Worm (Caenorhabditis elegans) whole organism, L4 larva: ENCODE results near the gene Y49F6B.2.
A peak's percentile ranks its signal among the peaks of the same experiment; 100 is the strongest.

Experiments used
- D1046.2 ChIP-seq: fragments of 200-800 bp; sonication (Bioruptor generic); IDR thresholded peaks from 2 replicates; pipeline ENCODE4 v1.3.6; 2022; ENCODE audit warnings: missing genetic modification characterization, missing compliant biosample characterization
- F10B5.3 ChIP-seq: sonication (generic microtip); optimal IDR thresholded peaks from 2 replicates; lab custom pipeline; 2016; ENCODE audit warnings: mild to moderate bottlenecking, missing genetic modification characterization, missing compliant biosample characterization
- T26A8.4 ChIP-seq: fragments of 200-800 bp; sonication (Bioruptor generic); IDR thresholded peaks from 2 replicates; pipeline ENCODE4 v1.3.6; 2022; ENCODE audit warnings: missing genetic modification characterization, missing compliant biosample characterization
- Y5F2A.4 ChIP-seq: fragments of 200-800 bp; sonication (Bioruptor generic); optimal IDR thresholded peaks from 2 replicates; lab custom pipeline; 2018; ENCODE audit warnings: mild to moderate bottlenecking, missing genetic modification characterization, missing compliant biosample characterization
- ZK337.2 ChIP-seq: fragments of 200-800 bp; sonication (Bioruptor generic); IDR thresholded peaks from 2 replicates; pipeline ENCODE4 v1.3.6; 2022; ENCODE audit warnings: missing genetic modification reagents, missing genetic modification characterization, missing compliant biosample characterization
- aha-1 ChIP-seq: fragments of 150-350 bp; peaks from one replicate; lab custom pipeline; 2014; ENCODE audit warnings: missing biosample characterization, missing genetic modification characterization
- ama-1 ChIP-seq: fragments of 150-350 bp; optimal IDR thresholded peaks from 2 replicates; lab custom pipeline; 2014; ENCODE audit warnings: inconsistent platforms, mixed read lengths
- ceh-82 ChIP-seq: sonication (generic microtip); optimal IDR thresholded peaks from 2 replicates; lab custom pipeline; 2017; ENCODE audit warnings: missing biosample characterization, missing genetic modification characterization
- ces-1 ChIP-seq: fragments of 150-350 bp; sonication (generic microtip); optimal IDR thresholded peaks from 4 replicates; lab custom pipeline; 2014; ENCODE audit warnings: missing biosample characterization, missing genetic modification reagents, missing genetic modification characterization
- cey-2 ChIP-seq: sonication (generic microtip); optimal IDR thresholded peaks from 3 replicates; lab custom pipeline; 2017; ENCODE audit warnings: missing genetic modification characterization, mild to moderate bottlenecking, missing compliant biosample characterization, antibody characterized with exemption, borderline replicate concordance; ENCODE audit not compliant: insufficient read depth
- ctbp-1 ChIP-seq: fragments of 200-800 bp; sonication (Bioruptor generic); IDR thresholded peaks from 2 replicates; pipeline ENCODE4 v1.3.6; 2022; ENCODE audit warnings: missing genetic modification reagents, missing genetic modification characterization, missing compliant biosample characterization
- daf-12 ChIP-seq: fragments of 150-350 bp; optimal IDR thresholded peaks from 2 replicates; lab custom pipeline; 2014; ENCODE audit warnings: missing biosample characterization, missing genetic modification reagents, missing genetic modification characterization
- dmd-9 ChIP-seq: fragments of 200-800 bp; sonication (Bioruptor generic); IDR thresholded peaks from 2 replicates; pipeline ENCODE4 v1.3.6; 2022; ENCODE audit warnings: missing genetic modification reagents, missing genetic modification characterization, missing compliant biosample characterization
- duxl-1 ChIP-seq: sonication (generic microtip); optimal IDR thresholded peaks from 2 replicates; lab custom pipeline; 2016; ENCODE audit warnings: mild to moderate bottlenecking, missing genetic modification characterization, moderate library complexity, missing compliant biosample characterization; ENCODE audit not compliant: poor library complexity
- dve-1 ChIP-seq: sonication (generic microtip); optimal IDR thresholded peaks from 2 replicates; lab custom pipeline; 2017; ENCODE audit warnings: antibody characterized with exemption, mild to moderate bottlenecking, missing genetic modification characterization, missing compliant biosample characterization; ENCODE audit not compliant: insufficient read depth
- fos-1 ChIP-seq: fragments of 150-350 bp; optimal IDR thresholded peaks from 2 replicates; lab custom pipeline; 2014; ENCODE audit warnings: missing biosample characterization, missing genetic modification characterization
- hif-1 ChIP-seq, 2 experiments: sonication (generic microtip); optimal IDR thresholded peaks; 2 replicates each; lab custom pipeline; 2016 to 2017; ENCODE audit warnings: missing compliant biosample characterization in 2 of 2, missing genetic modification characterization in 2 of 2, missing genetic modification reagents in 2 of 2, missing genotype in 2 of 2, mild to moderate bottlenecking in 1 of 2
- hlh-11 ChIP-seq: fragments of 200-800 bp; sonication (Bioruptor generic); optimal IDR thresholded peaks from 2 replicates; lab custom pipeline; 2018; ENCODE audit warnings: mild to moderate bottlenecking, missing genetic modification characterization, missing compliant biosample characterization
- hlh-30 ChIP-seq: sonication (generic microtip); optimal IDR thresholded peaks from 2 replicates; lab custom pipeline; 2017; ENCODE audit warnings: antibody characterized with exemption, mild to moderate bottlenecking, missing genetic modification characterization, missing compliant biosample characterization; ENCODE audit not compliant: insufficient read depth
- hmg-1.1 ChIP-seq: fragments of 200-800 bp; sonication (Bioruptor generic); IDR thresholded peaks from 2 replicates; pipeline ENCODE4 v1.3.6; 2022; ENCODE audit warnings: missing genetic modification reagents, missing genetic modification characterization, missing compliant biosample characterization
- lsy-2 ChIP-seq, 2 experiments: fragments of 150-350 bp in 1 of 2; sonication (generic microtip) in 1 of 2; optimal IDR thresholded peaks; 2 replicates each; lab custom pipeline; 2014 to 2017; ENCODE audit warnings: missing biosample characterization in 2 of 2, missing genetic modification characterization in 2 of 2
- madf-5 ChIP-seq, 2 experiments: fragments of 200-800 bp; sonication (Bioruptor generic); IDR thresholded peaks; 2 replicates each; pipeline ENCODE4 v1.3.6; 2022; ENCODE audit warnings: missing compliant biosample characterization in 2 of 2, missing genetic modification characterization in 2 of 2
- mdl-1 ChIP-seq, 2 experiments: fragments of 150-350 bp in 1 of 2; sonication (generic microtip) in 1 of 2; optimal IDR thresholded peaks; 2 replicates each; lab custom pipeline; 2014 to 2017; ENCODE audit warnings: missing biosample characterization in 2 of 2, missing genetic modification characterization in 2 of 2
- mep-1 ChIP-seq: fragments of 150-350 bp; sonication (generic microtip); optimal IDR thresholded peaks from 3 replicates; lab custom pipeline; 2014; ENCODE audit warnings: missing biosample characterization, missing genetic modification characterization
- nhr-11 ChIP-seq: fragments of 150-350 bp; optimal IDR thresholded peaks from 2 replicates; lab custom pipeline; 2014; ENCODE audit warnings: missing biosample characterization, missing genetic modification characterization
- nhr-41 ChIP-seq: fragments of 200-800 bp; sonication (Bioruptor generic); IDR thresholded peaks from 2 replicates; pipeline ENCODE4 v1.3.6; 2022; ENCODE audit warnings: missing genetic modification reagents, missing genetic modification characterization, missing compliant biosample characterization
- nhr-76 ChIP-seq: fragments of 150-350 bp; optimal IDR thresholded peaks from 2 replicates; lab custom pipeline; 2014; ENCODE audit warnings: missing biosample characterization, missing genetic modification characterization
- rbr-2 ChIP-seq: sonication (generic microtip); optimal IDR thresholded peaks from 2 replicates; lab custom pipeline; 2016; ENCODE audit warnings: missing genotype, missing genetic modification characterization, missing compliant biosample characterization
- saeg-2 ChIP-seq: fragments of 200-800 bp; sonication (Bioruptor generic); IDR thresholded peaks from 2 replicates; pipeline ENCODE4 v1.3.6; 2022; ENCODE audit warnings: missing genetic modification reagents, missing genetic modification characterization, missing compliant biosample characterization
- set-16 ChIP-seq: fragments of 200-800 bp; sonication (Bioruptor generic); IDR thresholded peaks from 2 replicates; pipeline ENCODE4 v1.3.6; 2022; ENCODE audit warnings: missing genetic modification reagents, missing genetic modification characterization, missing compliant biosample characterization
- snpc-1.2 ChIP-seq: fragments of 200-800 bp; sonication (Bioruptor generic); IDR thresholded peaks from 2 replicates; pipeline ENCODE4 v1.3.6; 2022; ENCODE audit warnings: missing genetic modification reagents, missing genetic modification characterization, missing compliant biosample characterization
- tra-1 ChIP-seq: fragments of 200-800 bp; sonication (Bioruptor generic); IDR thresholded peaks from 2 replicates; pipeline ENCODE4 v1.3.6; 2022; ENCODE audit warnings: missing genetic modification reagents, missing genetic modification characterization, missing compliant biosample characterization
- unc-62 ChIP-seq, 3 experiments: fragments of 150-350 bp in 1 of 3; sonication (generic microtip); optimal IDR thresholded peaks in 2 of 3; peaks in 1 of 3; 1 replicate in 1 of 3; 2 replicates in 2 of 3; lab custom pipeline; 2014 to 2017; ENCODE audit warnings: missing biosample characterization in 3 of 3, missing genetic modification characterization in 3 of 3, missing genetic modification reagents in 3 of 3, missing genotype in 1 of 3
- vab-7 ChIP-seq: fragments of 200-800 bp; sonication (Bioruptor generic); IDR thresholded peaks from 2 replicates; pipeline ENCODE4 v1.3.6; 2022; ENCODE audit warnings: missing genetic modification reagents, missing genetic modification characterization, missing compliant biosample characterization
- zfp-2 ChIP-seq: sonication (generic microtip); optimal IDR thresholded peaks from 2 replicates; lab custom pipeline; 2016; ENCODE audit warnings: mild to moderate bottlenecking, missing genetic modification characterization, missing compliant biosample characterization
- zip-11 ChIP-seq: fragments of 200-800 bp; sonication (Bioruptor generic); IDR thresholded peaks from 2 replicates; pipeline ENCODE4 v1.3.6; 2022; ENCODE audit warnings: missing genetic modification characterization, missing compliant biosample characterization
- ztf-11 ChIP-seq: fragments of 150-350 bp; optimal IDR thresholded peaks from 2 replicates; lab custom pipeline; 2014; ENCODE audit warnings: missing biosample characterization, missing genetic modification characterization
- ztf-7 ChIP-seq: fragments of 150-350 bp; optimal IDR thresholded peaks from 2 replicates; lab custom pipeline; 2014; ENCODE audit warnings: missing biosample characterization, missing genetic modification characterization

The Y49F6B.2 gene

DNA sequence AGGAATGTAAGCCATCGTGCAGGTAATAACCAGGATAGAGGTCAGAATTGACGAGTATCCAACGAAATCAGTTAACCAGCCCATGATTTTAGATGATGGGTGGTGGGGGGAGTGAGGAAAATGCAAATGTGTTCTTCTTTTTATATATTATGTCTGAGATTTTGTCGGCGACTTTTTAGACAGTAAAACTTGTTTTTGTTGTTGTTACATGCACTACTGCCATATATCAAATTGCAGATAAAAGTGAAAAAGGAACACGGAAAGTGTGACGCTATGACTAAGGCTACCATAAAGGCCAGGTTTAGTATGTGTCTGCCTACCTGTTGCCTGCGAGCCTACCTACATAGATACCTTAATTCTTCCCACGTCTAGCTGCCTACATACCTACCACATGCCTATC, 21.3 kb downstream of the Y49F6B.2 start, which contains the start of gene col-72:
Gene col-72 (minus strand): TSS at position 101 of the 400 bp plus-strand sequence.
- TF ChIP-seq ceh-82 (tag; lab: Kevin White, UChicago): no peak

DNA sequence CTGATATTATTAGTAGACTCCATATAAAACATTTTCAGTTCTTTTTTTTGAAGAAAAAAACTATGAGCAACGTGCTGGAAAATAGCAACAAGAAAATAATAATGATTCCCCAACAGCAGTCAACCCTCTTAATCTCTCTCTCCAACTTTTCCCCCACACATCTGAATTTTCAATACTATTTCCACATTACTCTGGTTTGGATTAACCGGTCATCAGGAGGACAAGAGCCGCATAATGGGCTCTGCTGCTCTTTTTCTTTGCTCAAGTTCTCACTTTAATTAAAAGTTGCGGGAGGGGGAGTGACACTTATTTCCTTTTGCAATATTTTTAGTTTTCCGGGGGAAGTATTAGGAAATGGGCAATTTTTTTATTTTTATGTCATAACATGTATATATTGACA, 24.7 kb downstream of the Y49F6B.2 start:
- no peak for TF ChIP-seq T26A8.4 (GFP tag; lab: Robert Waterston, UW)
- no peak for TF ChIP-seq set-16 (GFP tag; lab: Robert Waterston, UW)
- TF ChIP-seq aha-1 (tag; lab: Kevin White, UChicago): peak; percentile 20
- TF ChIP-seq D1046.2 (GFP tag; lab: Robert Waterston, UW): no peak
- no peak for TF ChIP-seq fos-1 (tag; lab: Kevin White, UChicago)
- no peak for TF ChIP-seq duxl-1

DNA sequence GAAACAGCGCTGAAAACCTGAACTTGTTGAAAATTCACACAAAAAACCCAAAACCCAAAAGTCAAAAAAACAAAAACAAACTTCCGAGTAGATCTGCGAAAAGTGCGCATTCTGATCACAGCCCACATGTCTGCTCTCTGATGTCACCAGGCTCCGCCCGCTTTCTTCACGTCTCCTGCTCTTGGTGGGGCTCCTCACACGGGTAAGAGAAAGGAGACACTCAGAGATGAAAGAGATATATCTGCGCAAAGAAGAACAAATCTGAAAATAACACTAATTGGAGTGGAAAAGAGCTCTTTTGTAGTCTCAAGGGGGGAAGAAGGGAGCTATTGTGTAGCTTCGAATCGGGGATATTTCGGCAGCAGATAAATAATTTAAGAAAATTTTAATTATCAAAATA, 25.5 kb downstream of the Y49F6B.2 start, which contains the start of gene ncs-6:
Gene ncs-6 (minus strand): TSS at position 261 of the 400 bp plus-strand sequence.
- TF ChIP-seq madf-5 (GFP tag; IDR thresholded peaks at IDR 0.05; lab: Robert Waterston, UW) (no peak), nhr-76 (no peak), rbr-2 (tag; lab: Kevin White, UChicago) (no peak)
- TF ChIP-seq, all 104 proteins: peak for 0

DNA sequence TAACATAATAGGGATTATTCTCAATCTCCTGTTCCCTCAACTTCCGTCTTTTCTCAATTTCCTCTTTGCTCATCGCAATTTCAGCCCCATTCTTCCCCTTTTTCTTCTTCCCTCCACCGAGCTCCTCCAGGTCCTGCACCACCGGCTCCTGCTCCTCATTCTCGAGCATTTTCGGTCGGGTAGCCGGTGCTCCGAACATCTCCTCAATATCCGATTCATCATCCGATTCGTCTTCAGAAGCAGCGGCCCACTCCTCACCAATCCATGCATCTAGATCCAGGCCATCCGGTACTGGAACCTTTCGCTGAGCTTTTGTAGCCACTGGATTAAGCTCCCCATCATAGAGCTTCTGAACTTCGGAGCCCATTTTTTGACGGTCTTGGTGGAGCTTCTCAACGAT, 37.4 kb downstream of the Y49F6B.2 start:
- TF ChIP-seq dmd-9 (GFP tag; lab: Robert Waterston, UW): no peak
- peak; percentile 69; the same call in 1 of the 2 replicates for TF ChIP-seq set-16 (GFP tag; lab: Robert Waterston, UW)

DNA sequence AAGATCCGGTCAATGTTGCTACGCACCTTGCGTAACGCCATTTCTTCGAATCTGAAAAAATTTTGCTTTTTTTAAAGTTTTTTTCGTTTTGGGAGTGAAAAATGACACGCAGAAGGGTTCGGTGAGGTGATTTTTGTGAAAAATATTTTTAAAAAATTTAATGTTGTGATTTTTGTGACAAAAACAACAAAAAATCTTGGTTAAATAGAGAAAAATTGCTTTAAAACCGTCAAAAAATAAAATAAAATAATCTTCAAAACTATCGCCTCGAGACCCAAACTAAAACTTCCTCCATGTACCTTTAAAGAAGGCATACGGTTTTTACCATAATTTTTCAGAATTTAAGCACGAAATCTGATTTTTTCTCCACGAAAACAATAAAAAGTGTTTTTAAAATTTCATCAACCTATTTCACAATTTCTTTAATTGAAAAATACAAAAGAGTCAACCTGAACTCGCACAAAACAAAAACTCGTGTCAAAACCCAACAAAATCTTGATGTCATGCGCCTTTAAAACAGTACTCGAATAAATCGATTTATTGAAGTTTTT, 43.7 kb downstream of the Y49F6B.2 start, which contains the start of gene apd-3:
Gene apd-3 (minus strand): TSS at position 51 of the 551 bp plus-strand sequence.
- TF ChIP-seq ztf-7 (tag; lab: Kevin White, UChicago) (no peak), F10B5.3 (tag; lab: Kevin White, UChicago) (no peak), vab-7 (GFP tag; lab: Robert Waterston, UW) (no peak), saeg-2 (GFP tag; lab: Robert Waterston, UW) (no peak), ZK337.2 (GFP tag; lab: Robert Waterston, UW) (no peak), lsy-2 (tag; optimal IDR thresholded peaks at IDR 0.05; lab: Kevin White, UChicago) (peak in 1 of 2 experiments; percentile 12), daf-12 (tag; lab: Kevin White, UChicago) (no peak), tra-1 (GFP tag; lab: Robert Waterston, UW) (no peak), zip-11 (GFP tag; lab: Robert Waterston, UW) (no peak)
- TF ChIP-seq, all 104 proteins: peak for 1

DNA sequence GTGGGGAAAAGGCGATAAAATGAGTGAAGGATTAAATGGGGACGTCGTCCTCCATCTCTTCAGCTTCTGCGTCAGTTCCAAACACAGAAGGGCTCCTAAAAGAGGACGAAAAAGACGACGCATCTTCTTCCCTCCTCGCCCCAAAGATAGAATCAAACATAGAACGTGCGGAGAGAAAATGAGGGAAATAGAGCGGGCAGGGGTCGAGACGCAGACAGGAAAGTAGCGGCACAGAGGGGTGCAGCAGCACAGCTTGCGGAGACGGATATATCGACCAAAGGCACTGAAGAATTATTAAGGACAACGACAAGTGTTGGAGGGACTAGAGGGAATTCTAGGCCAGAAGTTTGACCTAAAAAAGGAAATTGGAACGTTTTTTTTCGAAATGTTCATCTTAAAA, 44.5 kb downstream of the Y49F6B.2 start:
- TF ChIP-seq nhr-11 (tag; lab: Kevin White, UChicago): no peak
- peak in 1 of 2 experiments; percentile 53 for TF ChIP-seq hif-1 (tag; optimal IDR thresholded peaks at IDR 0.05; lab: Kevin White, UChicago)
- no peak for TF ChIP-seq nhr-41 (GFP tag; lab: Robert Waterston, UW)
- no peak for TF ChIP-seq ztf-11
- TF ChIP-seq zfp-2: no peak
- TF ChIP-seq lsy-2 (tag; optimal IDR thresholded peaks at IDR 0.05; lab: Kevin White, UChicago): peak; percentile 7 to 69
- no peak for TF ChIP-seq F10B5.3 (tag; lab: Kevin White, UChicago)
- peak; percentile 42 for TF ChIP-seq rbr-2 (tag; lab: Kevin White, UChicago)
- no peak for TF ChIP-seq cey-2 (tag; lab: Kevin White, UChicago)
- peak in 1 of 2 experiments; percentile 85 for TF ChIP-seq unc-62 (GFP tag; optimal IDR thresholded peaks at IDR 0.05 in 1 of 2; lab: Kevin White, UChicago)
- TF ChIP-seq unc-62 (tag; optimal IDR thresholded peaks at IDR 0.05; lab: Kevin White, UChicago): no peak
- peak; percentile 63 for TF ChIP-seq hmg-1.1 (GFP tag; lab: Robert Waterston, UW)
- TF ChIP-seq Y5F2A.4: no peak
- TF ChIP-seq ama-1: no peak
- no peak for TF ChIP-seq snpc-1.2 (GFP tag; lab: Robert Waterston, UW)
- no peak for TF ChIP-seq ctbp-1
- TF ChIP-seq hlh-30 (tag; lab: Kevin White, UChicago): peak; percentile 24
- TF ChIP-seq mep-1 (tag; lab: Kevin White, UChicago): peak; percentile 37
- peak; percentile 88 for TF ChIP-seq aha-1 (tag; lab: Kevin White, UChicago)
- no peak for TF ChIP-seq ces-1 (GFP tag; lab: Kevin White, UChicago)
- TF ChIP-seq saeg-2 (GFP tag; lab: Robert Waterston, UW): no peak
- TF ChIP-seq nhr-76: no peak
- TF ChIP-seq hlh-11: no peak
- peak; percentile 33 for TF ChIP-seq dve-1 (tag; lab: Kevin White, UChicago)
- peak; percentile 41; the same call in 1 of the 2 replicates for TF ChIP-seq set-16 (GFP tag; lab: Robert Waterston, UW)
- peak in 1 of 2 experiments; percentile 51 for TF ChIP-seq mdl-1 (tag; optimal IDR thresholded peaks at IDR 0.05; lab: Kevin White, UChicago)
